Worm (Caenorhabditis elegans) whole organism, late embryonic: ENCODE results near the gene C17B7.12.

Experiments
- F13H6.1 ChIP-seq: sonication (generic microtip); optimal IDR thresholded peaks from 2 replicates; lab custom pipeline; 2016; ENCODE audit warnings: missing genetic modification characterization, missing compliant biosample characterization
- ceh-18 ChIP-seq: sonication (generic microtip); optimal IDR thresholded peaks from 2 replicates; lab custom pipeline; 2016; ENCODE audit warnings: missing genetic modification characterization, missing compliant biosample characterization
- ceh-45 ChIP-seq: fragments of 200-800 bp; sonication (Bioruptor generic); IDR thresholded peaks from 2 replicates; pipeline ENCODE4 v1.3.6; 2022; ENCODE audit warnings: missing genetic modification reagents, missing genetic modification characterization, missing compliant biosample characterization
- elt-4 ChIP-seq: sonication (generic microtip); optimal IDR thresholded peaks from 2 replicates; lab custom pipeline; 2016; ENCODE audit warnings: missing genetic modification characterization, missing compliant biosample characterization
- sox-4 ChIP-seq: sonication (generic microtip); optimal IDR thresholded peaks from 2 replicates; lab custom pipeline; 2017; ENCODE audit warnings: mild to moderate bottlenecking, missing genetic modification characterization, inconsistent platforms, missing compliant biosample characterization

- TF ChIP-seq F13H6.1 (tag; lab: Kevin White, UChicago) (no peak), sox-4 (tag; lab: Kevin White, UChicago) (no peak), ceh-18 (no peak), ceh-45 (GFP tag; lab: Robert Waterston, UW) (no peak), elt-4 (tag; lab: Kevin White, UChicago) (no peak)
Observed at ce11 chrV:3347486-3347885, 5.5 kb upstream of the C17B7.12 start.
